Worm (Caenorhabditis elegans) whole organism, L1 larva: ENCODE measurements around the gene K12H6.4.
A peak's percentile ranks its signal among the peaks of the same experiment; 100 is the strongest.

Experiments used
- F16B12.6 ChIP-seq: fragments of 150-350 bp; optimal IDR thresholded peaks from 2 replicates; lab custom pipeline; 2014; ENCODE audit warnings: missing biosample characterization, missing genetic modification characterization
- aly-2 ChIP-seq: fragments of 150-350 bp; optimal IDR thresholded peaks from 2 replicates; lab custom pipeline; 2014; ENCODE audit warnings: missing biosample characterization, missing genetic modification characterization
- ama-1 ChIP-seq: fragments of 150-350 bp; optimal IDR thresholded peaks from 2 replicates; lab custom pipeline; 2014
- blmp-1 ChIP-seq: fragments of 150-350 bp; optimal IDR thresholded peaks from 2 replicates; lab custom pipeline; 2014; ENCODE audit warnings: missing biosample characterization, missing genetic modification characterization
- ceh-63 ChIP-seq: fragments of 200-800 bp; sonication (Bioruptor generic); optimal IDR thresholded peaks from 2 replicates; lab custom pipeline; 2018; ENCODE audit warnings: mild to moderate bottlenecking, missing genetic modification characterization, missing compliant biosample characterization
- ceh-82 ChIP-seq, 3 experiments: fragments of 150-350 bp in 1 of 3; sonication (generic microtip) in 2 of 3; optimal IDR thresholded peaks; 2 replicates each; lab custom pipeline; 2014 to 2017; ENCODE audit warnings: missing biosample characterization in 3 of 3, missing genetic modification characterization in 3 of 3
- ces-1 ChIP-seq: fragments of 150-350 bp; optimal IDR thresholded peaks from 2 replicates; lab custom pipeline; 2014; ENCODE audit warnings: missing biosample characterization, missing genetic modification reagents, missing genetic modification characterization
- dpl-1 ChIP-seq, 3 experiments: fragments of 150-350 bp in 2 of 3; sonication (generic microtip) in 1 of 3; optimal IDR thresholded peaks; 2 replicates each; lab custom pipeline; 2014 to 2017; ENCODE audit warnings: missing biosample characterization in 3 of 3, missing genetic modification characterization in 3 of 3, missing genetic modification reagents in 3 of 3
- dsc-1 ChIP-seq: sonication (generic microtip); optimal IDR thresholded peaks from 2 replicates; lab custom pipeline; 2016; ENCODE audit warnings: mild to moderate bottlenecking, missing genetic modification characterization, missing compliant biosample characterization
- egl-13 ChIP-seq: sonication (generic microtip); optimal IDR thresholded peaks from 2 replicates; lab custom pipeline; 2016; ENCODE audit warnings: missing genotype, missing genetic modification reagents, missing genetic modification characterization, missing compliant biosample characterization
- elt-2 ChIP-seq: sonication (generic microtip); optimal IDR thresholded peaks from 2 replicates; lab custom pipeline; 2016; ENCODE audit warnings: missing genetic modification characterization, mild to moderate bottlenecking, inconsistent platforms, missing compliant biosample characterization, missing genetic modification reagents
- elt-3 ChIP-seq, 6 experiments: fragments of 150-350 bp in 1 of 6; sonication (generic microtip); optimal IDR thresholded peaks; 2 replicates each; lab custom pipeline; 2017 to 2018; ENCODE audit warnings: missing biosample characterization in 6 of 6, missing genetic modification characterization in 6 of 6, inconsistent platforms in 1 of 6
- ets-5 ChIP-seq: fragments of 200-800 bp; sonication (Bioruptor generic); IDR thresholded peaks from 2 replicates; pipeline ENCODE4 v1.3.6; 2022; ENCODE audit warnings: missing genetic modification characterization, missing compliant biosample characterization
- fkh-10 ChIP-seq: sonication (generic microtip); optimal IDR thresholded peaks from 2 replicates; lab custom pipeline; 2017; ENCODE audit warnings: missing biosample characterization, missing genetic modification reagents, missing genetic modification characterization
- fkh-4 ChIP-seq: sonication (generic microtip); optimal IDR thresholded peaks from 2 replicates; lab custom pipeline; 2016; ENCODE audit warnings: missing compliant biosample characterization, missing genetic modification characterization, borderline replicate concordance
- fos-1 ChIP-seq: fragments of 150-350 bp; optimal IDR thresholded peaks from 2 replicates; lab custom pipeline; 2014; ENCODE audit warnings: missing biosample characterization, missing genetic modification characterization
- grh-1 ChIP-seq: fragments of 200-800 bp; sonication (Bioruptor generic); IDR thresholded peaks from 2 replicates; pipeline ENCODE4 v1.3.6; 2022; ENCODE audit warnings: missing genetic modification reagents, missing genetic modification characterization, missing compliant biosample characterization
- hlh-17 ChIP-seq: fragments of 200-800 bp; sonication (Bioruptor generic); optimal IDR thresholded peaks from 2 replicates; lab custom pipeline; 2018; ENCODE audit warnings: missing genetic modification characterization, mild to moderate bottlenecking, missing compliant biosample characterization, moderate library complexity, borderline replicate concordance
- hpl-2 ChIP-seq: fragments of 150-350 bp; optimal IDR thresholded peaks from 2 replicates; lab custom pipeline; 2014; ENCODE audit warnings: missing biosample characterization, missing genetic modification reagents, missing genetic modification characterization
- isw-1 ChIP-seq: fragments of 200-800 bp; sonication (Bioruptor generic); IDR thresholded peaks from 2 replicates; pipeline ENCODE4 v1.3.6; 2022; ENCODE audit warnings: missing genetic modification characterization, missing compliant biosample characterization
- lin-14 ChIP-seq: fragments of 200-800 bp; sonication (Bioruptor generic); optimal IDR thresholded peaks from 2 replicates; lab custom pipeline; 2018; ENCODE audit warnings: mild to moderate bottlenecking, missing genetic modification characterization, moderate library complexity, missing compliant biosample characterization
- lin-15B ChIP-seq: fragments of 150-350 bp; sonication (generic microtip); optimal IDR thresholded peaks from 3 replicates; lab custom pipeline; 2014; ENCODE audit warnings: missing biosample characterization, missing genetic modification characterization
- lsy-2 ChIP-seq, 2 experiments: fragments of 150-350 bp; optimal IDR thresholded peaks; 2 replicates each; lab custom pipeline; 2014; ENCODE audit warnings: missing biosample characterization in 2 of 2, missing genetic modification characterization in 2 of 2
- mep-1 ChIP-seq: fragments of 150-350 bp; optimal IDR thresholded peaks from 2 replicates; lab custom pipeline; 2014; ENCODE audit warnings: missing biosample characterization, missing genetic modification characterization
- nhr-11 ChIP-seq: fragments of 150-350 bp; optimal IDR thresholded peaks from 2 replicates; lab custom pipeline; 2014; ENCODE audit warnings: missing biosample characterization, missing genetic modification characterization
- nhr-19 ChIP-seq: fragments of 200-800 bp; sonication (Bioruptor generic); conservative IDR thresholded peaks from 2 replicates; pipeline ENCODE4 v1.3.6; 2022; ENCODE audit warnings: missing genetic modification characterization, missing compliant biosample characterization
- nhr-71 ChIP-seq: sonication (generic microtip); optimal IDR thresholded peaks from 2 replicates; lab custom pipeline; 2016; ENCODE audit warnings: mild to moderate bottlenecking, missing genetic modification characterization, moderate library complexity, missing compliant biosample characterization
- nhr-85 ChIP-seq: sonication (generic microtip); peaks from one replicate; lab custom pipeline; 2016; ENCODE audit warnings: missing genetic modification characterization, inconsistent platforms, missing compliant biosample characterization
- nhr-90 ChIP-seq: sonication (generic microtip); optimal IDR thresholded peaks from 2 replicates; lab custom pipeline; 2016; ENCODE audit warnings: mild to moderate bottlenecking, missing genetic modification characterization, missing compliant biosample characterization; ENCODE audit not compliant: poor library complexity
- pqm-1 ChIP-seq: sonication (generic microtip); optimal IDR thresholded peaks from 3 replicates; lab custom pipeline; 2017; ENCODE audit warnings: missing biosample characterization, missing genetic modification characterization
- skn-1 ChIP-seq: fragments of 150-350 bp; optimal IDR thresholded peaks from 2 replicates; lab custom pipeline; 2014; ENCODE audit warnings: missing biosample characterization, missing genetic modification characterization
- snu-23 ChIP-seq: sonication (generic microtip); optimal IDR thresholded peaks from 2 replicates; lab custom pipeline; 2016; ENCODE audit warnings: missing genetic modification characterization, missing compliant biosample characterization
- sup-37 ChIP-seq: fragments of 200-800 bp; sonication (Bioruptor generic); optimal IDR thresholded peaks from 2 replicates; lab custom pipeline; 2018; ENCODE audit warnings: mild to moderate bottlenecking, missing genetic modification characterization, missing compliant biosample characterization
- swsn-7 ChIP-seq: sonication (generic microtip); optimal IDR thresholded peaks from 2 replicates; lab custom pipeline; 2016; ENCODE audit warnings: missing genetic modification characterization, missing compliant biosample characterization
- unc-130 ChIP-seq: fragments of 150-350 bp; optimal IDR thresholded peaks from 2 replicates; lab custom pipeline; 2017; ENCODE audit warnings: missing biosample characterization, missing genetic modification characterization, inconsistent platforms
- unc-30 ChIP-seq: sonication (generic microtip); optimal IDR thresholded peaks from 2 replicates; lab custom pipeline; 2017; ENCODE audit warnings: missing biosample characterization, missing genetic modification characterization
- unc-62 ChIP-seq: fragments of 150-350 bp; optimal IDR thresholded peaks from 2 replicates; lab custom pipeline; 2014; ENCODE audit warnings: missing biosample characterization, missing genetic modification reagents, missing genetic modification characterization
- unc-86 ChIP-seq: sonication (generic microtip); optimal IDR thresholded peaks from 2 replicates; lab custom pipeline; 2016; ENCODE audit warnings: missing genetic modification characterization, missing compliant biosample characterization
- unc-98 ChIP-seq: fragments of 200-800 bp; sonication (Bioruptor generic); IDR thresholded peaks from 2 replicates; pipeline ENCODE4 v1.3.6; 2022; ENCODE audit warnings: missing genetic modification characterization, missing compliant biosample characterization
- zag-1 ChIP-seq: fragments of 150-350 bp; optimal IDR thresholded peaks from 2 replicates; lab custom pipeline; 2014; ENCODE audit warnings: missing biosample characterization, missing genetic modification characterization
- zip-4 ChIP-seq: fragments of 200-800 bp; sonication (Bioruptor generic); optimal IDR thresholded peaks from 2 replicates; lab custom pipeline; 2018; ENCODE audit warnings: mild to moderate bottlenecking, missing genetic modification characterization, moderate library complexity, missing compliant biosample characterization
- ztf-11 ChIP-seq, 2 experiments: sonication (generic microtip); optimal IDR thresholded peaks; 2 replicates each; lab custom pipeline; 2016 to 2017; ENCODE audit warnings: missing genetic modification characterization in 2 of 2, missing biosample characterization in 1 of 2, missing compliant biosample characterization in 1 of 2
- ztf-4 ChIP-seq: fragments of 150-350 bp; optimal IDR thresholded peaks from 2 replicates; lab custom pipeline; 2014; ENCODE audit warnings: missing biosample characterization, missing genetic modification characterization

K12H6.4 gene

DNA sequence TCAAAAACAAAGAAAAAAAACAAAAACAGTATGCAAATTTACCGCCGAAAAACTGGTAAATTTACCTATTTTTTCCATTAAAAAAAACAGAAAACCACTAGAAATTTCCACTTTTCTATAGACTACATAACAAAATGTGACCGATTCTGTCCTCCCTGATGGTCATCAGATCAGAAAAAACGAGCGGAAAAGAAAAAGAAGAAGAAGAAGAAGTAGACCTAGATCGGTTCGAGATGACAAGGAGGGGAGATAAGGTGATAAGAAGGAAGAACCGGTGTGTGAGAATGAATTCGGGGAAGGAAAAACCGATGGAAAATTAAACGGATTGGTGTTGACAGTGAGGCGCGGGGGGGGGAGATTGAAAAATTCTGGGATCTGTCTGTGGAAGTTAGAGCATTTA is 32.0 kb upstream of the K12H6.4 start (continued):
- TF ChIP-seq swsn-7: no peak
- peak in 3 of 6 experiments; percentile 7 to 84 (median 35) for TF ChIP-seq elt-3 (tag; optimal IDR thresholded peaks at IDR 0.05; lab: Kevin White, UChicago)
- no peak for TF ChIP-seq ceh-82 (tag; optimal IDR thresholded peaks at IDR 0.05; lab: Kevin White, UChicago)
- TF ChIP-seq zag-1 (tag; lab: Kevin White, UChicago): no peak
- TF ChIP-seq lin-15B (tag; lab: Kevin White, UChicago): no peak

DNA sequence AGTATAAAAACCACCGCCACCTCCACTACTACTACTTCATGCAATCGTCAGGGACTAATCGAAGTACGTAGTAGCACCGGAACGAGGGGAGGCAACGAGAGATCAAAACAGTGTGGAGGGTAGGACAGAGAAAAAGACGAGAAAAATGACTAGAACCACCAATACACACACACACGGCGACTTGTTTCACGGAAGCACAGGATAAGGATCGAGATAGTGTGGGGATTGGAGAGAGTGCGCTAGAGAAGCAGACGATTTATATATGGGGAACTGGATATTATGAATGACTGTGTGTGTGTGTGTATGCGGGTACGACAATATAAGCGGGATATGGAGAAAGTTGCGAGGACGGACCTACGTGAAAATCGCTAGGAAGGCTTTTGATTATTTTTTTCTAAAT is 30.7 kb upstream of the K12H6.4 start:
- TF ChIP-seq egl-13 (tag; lab: Kevin White, UChicago): no peak
- TF ChIP-seq zag-1 (tag; lab: Kevin White, UChicago): no peak
- TF ChIP-seq snu-23 (GFP tag; lab: Kevin White, UChicago): peak; percentile 40
- TF ChIP-seq dsc-1 (tag; lab: Kevin White, UChicago): no peak
- TF ChIP-seq elt-3 (tag; optimal IDR thresholded peaks at IDR 0.05; lab: Kevin White, UChicago): peak in 2 of 6 experiments; percentile 1 to 22
- peak in 1 of 3 experiments; percentile 10 for TF ChIP-seq dpl-1 (GFP tag; optimal IDR thresholded peaks at IDR 0.05; lab: Kevin White, UChicago)
- no peak for TF ChIP-seq lsy-2 (tag; optimal IDR thresholded peaks at IDR 0.05; lab: Kevin White, UChicago)
- TF ChIP-seq mep-1 (tag; lab: Kevin White, UChicago): peak; percentile 25
- no peak for TF ChIP-seq nhr-90 (tag; lab: Kevin White, UChicago)
- TF ChIP-seq grh-1 (GFP tag; lab: Robert Waterston, UW): 0 out of 2 replicates have a peak, but pooled peaks have one; percentile 45
- no peak for TF ChIP-seq isw-1
- no peak for TF ChIP-seq hpl-2 (GFP tag; lab: Kevin White, UChicago)
- peak; percentile 25 for TF ChIP-seq nhr-71
- peak; percentile 7 for TF ChIP-seq swsn-7
- no peak for TF ChIP-seq unc-130 (tag; lab: Kevin White, UChicago)
- TF ChIP-seq ztf-4 (tag; lab: Kevin White, UChicago): peak; percentile 20
- peak; percentile 74 for TF ChIP-seq blmp-1 (tag; lab: Kevin White, UChicago)
- peak; percentile 33 for TF ChIP-seq lin-14 (GFP tag; lab: Kevin White, UChicago)
- no peak for TF ChIP-seq ceh-63 (GFP tag; lab: Kevin White, UChicago)
- TF ChIP-seq nhr-19 (GFP tag; lab: Robert Waterston, UW): 0 out of 2 replicates have a peak, but pooled peaks have one; percentile 15
- TF ChIP-seq, all 84 proteins: peak for 11

DNA sequence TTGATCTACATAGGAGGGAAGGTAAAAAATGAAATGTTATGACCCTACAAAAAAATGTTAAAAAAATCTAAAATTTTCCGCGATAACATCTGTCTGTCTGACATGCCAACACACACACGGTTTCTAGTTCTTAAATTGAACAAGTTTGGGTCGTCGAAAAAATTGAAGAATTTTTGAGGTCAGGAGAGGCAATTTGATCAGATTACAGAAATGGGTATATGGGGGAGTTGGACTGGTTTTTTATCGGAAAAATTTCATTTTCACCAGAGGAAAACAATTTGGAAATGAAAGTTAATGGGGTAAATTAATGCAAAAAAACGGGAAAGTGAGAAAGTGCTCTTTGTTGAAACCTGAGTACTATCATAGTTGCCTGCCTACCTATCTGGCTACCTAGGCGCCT is 29.7 kb upstream of the K12H6.4 start:
- peak; percentile 50 for TF ChIP-seq blmp-1 (tag; lab: Kevin White, UChicago)
- TF ChIP-seq fkh-4 (tag; lab: Kevin White, UChicago): no peak
- no peak for TF ChIP-seq ets-5 (GFP tag; lab: Robert Waterston, UW)
- no peak for TF ChIP-seq nhr-11 (tag; lab: Kevin White, UChicago)
- TF ChIP-seq nhr-85 (tag; lab: Kevin White, UChicago): peak; percentile 29
- no peak for TF ChIP-seq ceh-82 (tag; optimal IDR thresholded peaks at IDR 0.05; lab: Kevin White, UChicago)
- TF ChIP-seq, all 84 proteins: peak for 2

DNA sequence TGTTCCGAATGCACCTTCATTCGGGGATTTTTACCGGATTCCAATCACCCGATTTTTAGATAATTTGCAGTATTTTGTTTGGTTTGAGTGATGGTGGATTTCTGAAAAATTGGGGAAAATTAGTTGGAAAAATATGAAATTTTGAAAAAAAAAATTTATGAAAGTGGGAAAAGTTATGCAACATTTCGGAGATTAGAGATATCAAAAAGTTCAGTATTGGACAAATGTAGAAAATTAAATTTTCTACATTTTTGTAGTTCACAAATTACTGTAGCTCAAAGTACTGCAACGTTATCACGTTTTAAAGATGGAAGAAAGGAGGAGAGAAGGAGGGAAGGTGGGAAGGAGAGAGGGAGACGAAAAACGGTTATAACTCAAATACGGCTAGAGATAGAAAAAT is 28.4 kb upstream of the K12H6.4 start, which contains the start of gene ptc-3:
Gene ptc-3, minus strand, starts transcription at position 101 of the 400 bp plus-strand sequence.
- no peak for TF ChIP-seq unc-86
- TF ChIP-seq unc-130 (tag; lab: Kevin White, UChicago): no peak
- TF ChIP-seq elt-2 (tag; lab: Kevin White, UChicago): no peak
- TF ChIP-seq ama-1 (lab: Kevin White, UChicago): no peak
- TF ChIP-seq unc-98 (GFP tag; lab: Robert Waterston, UW): no peak
- TF ChIP-seq isw-1: no peak
- TF ChIP-seq ces-1 (GFP tag; lab: Kevin White, UChicago): no peak
- TF ChIP-seq hpl-2 (GFP tag; lab: Kevin White, UChicago): no peak

DNA sequence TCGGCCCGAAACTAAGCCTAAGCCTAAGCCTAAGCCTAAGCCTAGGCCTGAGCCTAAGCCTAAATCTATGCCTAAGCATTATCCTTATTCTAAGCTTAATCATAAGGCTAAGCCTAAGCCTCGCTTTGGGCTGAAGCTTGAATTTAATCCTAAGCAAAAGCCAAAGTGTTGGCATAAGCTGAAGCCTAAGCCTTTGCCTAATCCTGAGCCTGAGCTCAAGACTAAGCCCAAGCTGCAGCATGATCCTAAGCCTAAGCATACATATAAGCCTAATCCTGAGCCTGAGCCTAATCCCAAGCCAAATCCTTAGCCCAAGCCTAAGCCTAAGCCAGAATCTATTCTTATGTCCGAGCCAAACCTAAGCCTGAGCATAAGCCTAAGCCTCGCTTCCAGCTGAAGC is 22.5 kb upstream of the K12H6.4 start:
- no peak for TF ChIP-seq ceh-82 (tag; optimal IDR thresholded peaks at IDR 0.05; lab: Kevin White, UChicago)

DNA sequence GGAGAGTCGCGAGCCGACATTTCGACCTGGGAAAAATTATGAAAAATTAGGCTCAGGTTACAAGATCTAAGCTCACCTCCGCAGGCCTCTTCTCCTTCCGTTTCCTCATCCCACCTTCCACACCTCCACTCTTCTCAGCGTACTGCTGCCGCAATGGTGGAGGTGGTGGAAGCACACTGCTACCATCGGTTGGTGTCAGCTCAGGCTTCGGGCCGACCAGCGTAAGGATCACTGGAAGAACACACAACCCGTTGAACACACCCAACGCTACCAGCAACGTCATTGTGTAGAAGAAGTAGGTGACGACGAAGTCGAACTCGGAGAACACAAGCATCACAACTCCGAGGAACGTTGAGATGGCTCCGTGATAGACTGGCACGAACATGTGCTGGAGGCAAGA is 21.6 kb upstream of the K12H6.4 start:
- TF ChIP-seq zip-4 (GFP tag; lab: Kevin White, UChicago) (no peak), hlh-17 (GFP tag; lab: Kevin White, UChicago) (no peak), sup-37 (no peak), ama-1 (lab: Kevin White, UChicago) (no peak), dpl-1 (GFP tag; optimal IDR thresholded peaks at IDR 0.05; lab: Kevin White, UChicago) (no peak), pqm-1 (tag; lab: Kevin White, UChicago) (no peak), ztf-11 (tag; optimal IDR thresholded peaks at IDR 0.05; lab: Kevin White, UChicago) (no peak), skn-1 (tag; lab: Kevin White, UChicago) (no peak), fkh-10 (no peak), unc-30 (tag; lab: Kevin White, UChicago) (no peak), unc-62 (no peak), F16B12.6 (tag; lab: Kevin White, UChicago) (no peak), aly-2 (tag; lab: Kevin White, UChicago) (no peak), fos-1 (no peak)
